Worm (Caenorhabditis elegans): Measurements from ENCODE around the gene srz-72.
"Not testable (repeated sequence)": the region's sequence is repeated elsewhere in the genome, so short reads cannot be mapped to it uniquely, and the experiment has no call there.

- not testable (repeated sequence) for TF ChIP-seq nhr-237 (tag; optimal IDR thresholded peaks at IDR 0.05); egl-27 (tag; optimal IDR thresholded peaks at IDR 0.05); mep-1 (tag; optimal IDR thresholded peaks at IDR 0.05); Y105C5A.15 (GFP tag; IDR thresholded peaks at IDR 0.05); ceh-82 (tag; optimal IDR thresholded peaks at IDR 0.05); D1046.2 (GFP tag; IDR thresholded peaks at IDR 0.05)
These were observed 9.0 kb downstream of the srz-72 start, which contains the start of gene rac-2 for ce11 chrIV:16307925-16308324.
